Worm (Caenorhabditis elegans) whole organism, L1 larva: ENCODE measurements around the gene clec-185.

Source experiments
- ces-1 ChIP-seq: fragments of 150-350 bp; optimal IDR thresholded peaks from 2 replicates; lab custom pipeline; 2014; ENCODE audit warnings: missing biosample characterization, missing genetic modification reagents, missing genetic modification characterization
- dsc-1 ChIP-seq: sonication (generic microtip); optimal IDR thresholded peaks from 2 replicates; lab custom pipeline; 2016; ENCODE audit warnings: mild to moderate bottlenecking, missing genetic modification characterization, missing compliant biosample characterization
- lin-35 ChIP-seq, 2 experiments: fragments of 150-350 bp; optimal IDR thresholded peaks; 2 replicates each; lab custom pipeline; 2014; ENCODE audit warnings: missing biosample characterization in 2 of 2, missing genetic modification characterization in 2 of 2, missing genetic modification reagents in 2 of 2
- nhr-28 ChIP-seq: fragments of 150-350 bp; optimal IDR thresholded peaks from 2 replicates; lab custom pipeline; 2014; ENCODE audit warnings: missing biosample characterization, missing genetic modification characterization
- swsn-7 ChIP-seq: sonication (generic microtip); optimal IDR thresholded peaks from 2 replicates; lab custom pipeline; 2016; ENCODE audit warnings: missing genetic modification characterization, missing compliant biosample characterization

ce11 chrIV:12438359-12438758 is at the start of gene clec-185:
- TF ChIP-seq lin-35 (GFP tag; optimal IDR thresholded peaks at IDR 0.05; lab: Kevin White, UChicago) (no peak), nhr-28 (tag; lab: Kevin White, UChicago) (no peak), dsc-1 (tag; lab: Kevin White, UChicago) (no peak), swsn-7 (no peak), ces-1 (GFP tag; lab: Kevin White, UChicago) (no peak)
